Worm (Caenorhabditis elegans) whole organism, L3 larva: ENCODE data around the gene T01B11.1.

ENCODE experiments used
- R02D3.7 ChIP-seq: fragments of 150-350 bp; optimal IDR thresholded peaks from 2 replicates; lab custom pipeline; 2014; ENCODE audit warnings: missing biosample characterization, missing genetic modification characterization
- ZK546.5 ChIP-seq: sonication (generic microtip); optimal IDR thresholded peaks from 2 replicates; lab custom pipeline; 2017; ENCODE audit warnings: missing biosample characterization, missing genetic modification characterization
- aly-2 ChIP-seq: fragments of 150-350 bp; optimal IDR thresholded peaks from 2 replicates; lab custom pipeline; 2014; ENCODE audit warnings: missing biosample characterization, missing genetic modification characterization
- ama-1 ChIP-seq: fragments of 150-350 bp; optimal IDR thresholded peaks from 2 replicates; lab custom pipeline; 2018
- ceh-16 ChIP-seq: sonication (generic microtip); optimal IDR thresholded peaks from 2 replicates; lab custom pipeline; 2017; ENCODE audit warnings: missing biosample characterization, missing genetic modification characterization
- ceh-28 ChIP-seq: fragments of 150-350 bp; optimal IDR thresholded peaks from 2 replicates; lab custom pipeline; 2014; ENCODE audit warnings: missing biosample characterization, missing genetic modification reagents, missing genetic modification characterization
- ceh-82 ChIP-seq: fragments of 150-350 bp; optimal IDR thresholded peaks from 2 replicates; lab custom pipeline; 2014; ENCODE audit warnings: missing biosample characterization, missing genetic modification characterization
- ceh-9 ChIP-seq: sonication (generic microtip); optimal IDR thresholded peaks from 2 replicates; lab custom pipeline; 2018; ENCODE audit warnings: missing biosample characterization, missing genetic modification characterization
- daf-12 ChIP-seq: fragments of 150-350 bp; optimal IDR thresholded peaks from 2 replicates; lab custom pipeline; 2014; ENCODE audit warnings: missing biosample characterization, missing genetic modification reagents, missing genetic modification characterization
- egl-27 ChIP-seq: sonication (generic microtip); optimal IDR thresholded peaks from 4 replicates; lab custom pipeline; 2017; ENCODE audit warnings: missing biosample characterization, missing genetic modification reagents, missing genetic modification characterization
- egl-5 ChIP-seq: fragments of 150-350 bp; optimal IDR thresholded peaks from 2 replicates; lab custom pipeline; 2017; ENCODE audit warnings: missing biosample characterization, missing genetic modification reagents, missing genetic modification characterization, inconsistent platforms
- elt-1 ChIP-seq: fragments of 150-350 bp; optimal IDR thresholded peaks from 2 replicates; lab custom pipeline; 2014; ENCODE audit warnings: missing biosample characterization, missing genetic modification characterization
- elt-2 ChIP-seq: sonication (generic microtip); optimal IDR thresholded peaks from 2 replicates; lab custom pipeline; 2016; ENCODE audit warnings: missing genetic modification reagents, mild to moderate bottlenecking, missing genetic modification characterization, missing compliant biosample characterization
- elt-3 ChIP-seq, 3 experiments: fragments of 150-350 bp in 1 of 3; sonication (generic microtip) in 2 of 3; optimal IDR thresholded peaks; 2 replicates in 2 of 3; 4 replicates in 1 of 3; lab custom pipeline; 2014 to 2017; ENCODE audit warnings: missing biosample characterization in 3 of 3, missing genetic modification characterization in 3 of 3
- eor-1 ChIP-seq, 2 experiments: fragments of 150-350 bp; optimal IDR thresholded peaks; 2 replicates each; lab custom pipeline; 2014 to 2018; ENCODE audit warnings: missing biosample characterization in 2 of 2, missing genetic modification characterization in 2 of 2
- fkh-10 ChIP-seq: sonication (generic microtip); optimal IDR thresholded peaks from 2 replicates; lab custom pipeline; 2017; ENCODE audit warnings: missing biosample characterization, missing genetic modification reagents, missing genetic modification characterization
- fkh-2 ChIP-seq: fragments of 150-350 bp; optimal IDR thresholded peaks from 2 replicates; lab custom pipeline; 2014; ENCODE audit warnings: missing biosample characterization, missing genetic modification reagents, missing genetic modification characterization
- jun-1 ChIP-seq: fragments of 150-350 bp; optimal IDR thresholded peaks from 2 replicates; lab custom pipeline; 2014; ENCODE audit warnings: missing biosample characterization, missing genetic modification reagents, missing genetic modification characterization
- lin-15B ChIP-seq: fragments of 150-350 bp; optimal IDR thresholded peaks from 2 replicates; lab custom pipeline; 2014; ENCODE audit warnings: missing biosample characterization, missing genetic modification characterization
- lin-39 ChIP-seq: fragments of 150-350 bp; optimal IDR thresholded peaks from 2 replicates; lab custom pipeline; 2018; ENCODE audit warnings: missing biosample characterization, missing genetic modification reagents, missing genetic modification characterization
- lsy-12 ChIP-seq: sonication (generic microtip); optimal IDR thresholded peaks from 2 replicates; lab custom pipeline; 2016; ENCODE audit warnings: mild to moderate bottlenecking, missing genetic modification characterization, missing compliant biosample characterization
- mdl-1 ChIP-seq: fragments of 150-350 bp; optimal IDR thresholded peaks from 2 replicates; lab custom pipeline; 2014; ENCODE audit warnings: missing biosample characterization, missing genetic modification characterization
- nfya-1 ChIP-seq: sonication (generic microtip); optimal IDR thresholded peaks from 2 replicates; lab custom pipeline; 2017; ENCODE audit warnings: missing genetic modification characterization, mild to moderate bottlenecking, missing compliant biosample characterization, antibody characterized with exemption, moderate library complexity; ENCODE audit not compliant: insufficient read depth
- nhr-23 ChIP-seq: fragments of 150-350 bp; optimal IDR thresholded peaks from 2 replicates; lab custom pipeline; 2014; ENCODE audit warnings: missing biosample characterization, missing genetic modification reagents, missing genetic modification characterization
- nhr-25 ChIP-seq: sonication (generic microtip); optimal IDR thresholded peaks from 2 replicates; lab custom pipeline; 2017; ENCODE audit warnings: missing biosample characterization, missing genetic modification characterization
- nhr-28 ChIP-seq: fragments of 150-350 bp; optimal IDR thresholded peaks from 2 replicates; lab custom pipeline; 2014; ENCODE audit warnings: missing biosample characterization, missing genetic modification characterization
- nhr-43 ChIP-seq: sonication (generic microtip); optimal IDR thresholded peaks from 2 replicates; lab custom pipeline; 2016; ENCODE audit warnings: mild to moderate bottlenecking, missing genetic modification characterization, missing compliant biosample characterization; ENCODE audit not compliant: poor library complexity, severe bottlenecking
- nhr-67 ChIP-seq: fragments of 150-350 bp; optimal IDR thresholded peaks from 2 replicates; lab custom pipeline; 2014; ENCODE audit warnings: missing biosample characterization, missing genetic modification characterization
- nhr-76 ChIP-seq: fragments of 150-350 bp; sonication (generic microtip); optimal IDR thresholded peaks from 5 replicates; lab custom pipeline; 2014; ENCODE audit warnings: missing biosample characterization, missing genetic modification characterization
- nhr-77 ChIP-seq: fragments of 150-350 bp; optimal IDR thresholded peaks from 2 replicates; lab custom pipeline; 2014; ENCODE audit warnings: missing biosample characterization, missing genetic modification characterization
- pha-4 ChIP-seq: fragments of 150-350 bp; optimal IDR thresholded peaks from 2 replicates; lab custom pipeline; 2014; ENCODE audit warnings: missing biosample characterization, missing genetic modification reagents, missing genetic modification characterization
- pqm-1 ChIP-seq: fragments of 150-350 bp; optimal IDR thresholded peaks from 2 replicates; lab custom pipeline; 2017; ENCODE audit warnings: missing biosample characterization, missing genetic modification characterization, inconsistent platforms
- sea-2 ChIP-seq: fragments of 150-350 bp; sonication (generic microtip); optimal IDR thresholded peaks from 4 replicates; lab custom pipeline; 2014; ENCODE audit warnings: missing biosample characterization, missing genetic modification reagents, missing genetic modification characterization
- skn-1 ChIP-seq: fragments of 150-350 bp; optimal IDR thresholded peaks from 2 replicates; lab custom pipeline; 2014; ENCODE audit warnings: missing biosample characterization, missing genetic modification characterization
- snpc-4 ChIP-seq: fragments of 150-350 bp; optimal IDR thresholded peaks from 2 replicates; lab custom pipeline; 2014; ENCODE audit warnings: missing biosample characterization, missing genetic modification characterization
- tbx-2 ChIP-seq: sonication (generic microtip); optimal IDR thresholded peaks from 2 replicates; lab custom pipeline; 2016; ENCODE audit warnings: mild to moderate bottlenecking, missing genetic modification characterization, missing compliant biosample characterization
- unc-39 ChIP-seq: sonication (generic microtip); optimal IDR thresholded peaks from 4 replicates; lab custom pipeline; 2017; ENCODE audit warnings: missing biosample characterization, missing genetic modification characterization
- unc-62 ChIP-seq: fragments of 150-350 bp; sonication (generic microtip); optimal IDR thresholded peaks from 4 replicates; lab custom pipeline; 2014; ENCODE audit warnings: missing biosample characterization, missing genetic modification reagents, missing genetic modification characterization
- zag-1 ChIP-seq: fragments of 150-350 bp; optimal IDR thresholded peaks from 2 replicates; lab custom pipeline; 2014; ENCODE audit warnings: missing biosample characterization, missing genetic modification characterization
- ztf-11 ChIP-seq: fragments of 150-350 bp; optimal IDR thresholded peaks from 2 replicates; lab custom pipeline; 2014; ENCODE audit warnings: missing biosample characterization, missing genetic modification characterization
- ztf-4 ChIP-seq: fragments of 150-350 bp; optimal IDR thresholded peaks from 2 replicates; lab custom pipeline; 2014; ENCODE audit warnings: missing biosample characterization, missing genetic modification characterization

T01B11.1 gene

ce11 chrIV:8428492-8428891 lies 18.5 kb upstream of the T01B11.1 start (continued):
- TF ChIP-seq nhr-25 (tag; lab: Kevin White, UChicago) (peak; percentile 78), elt-1 (no peak), fkh-2 (tag; lab: Kevin White, UChicago) (peak; percentile 38), fkh-10 (GFP tag; lab: Kevin White, UChicago) (no peak), daf-12 (tag; lab: Kevin White, UChicago) (no peak), ceh-28 (peak; percentile 54), jun-1 (tag; lab: Kevin White, UChicago) (no peak), sea-2 (GFP tag; lab: Kevin White, UChicago) (no peak), skn-1 (no peak), ceh-82 (tag; lab: Kevin White, UChicago) (peak; percentile 16), egl-5 (tag; lab: Kevin White, UChicago) (no peak), tbx-2 (tag; lab: Kevin White, UChicago) (peak; percentile 85), unc-39 (tag; lab: Kevin White, UChicago) (no peak), lin-39 (peak; percentile 51), ceh-9 (no peak), ztf-4 (peak; percentile 5), elt-2 (tag; lab: Kevin White, UChicago) (peak; percentile 71), nhr-76 (tag; lab: Kevin White, UChicago) (no peak), aly-2 (no peak)

- TF ChIP-seq ama-1 (lab: Kevin White, UChicago) (peak; percentile 99), skn-1 (peak; percentile 64), eor-1 (tag; optimal IDR thresholded peaks at IDR 0.05; lab: Kevin White, UChicago) (no peak), lsy-12 (peak; percentile 58), zag-1 (no peak), ceh-28 (peak; percentile 81), ceh-82 (tag; lab: Kevin White, UChicago) (peak; percentile 31), fkh-10 (GFP tag; lab: Kevin White, UChicago) (no peak), pqm-1 (tag; lab: Kevin White, UChicago) (no peak), lin-15B (tag; lab: Kevin White, UChicago) (peak; percentile 52), nfya-1 (tag; lab: Kevin White, UChicago) (peak; percentile 100), snpc-4 (tag; lab: Kevin White, UChicago) (peak; percentile 78), elt-2 (tag; lab: Kevin White, UChicago) (peak; percentile 35), ztf-11 (tag; lab: Kevin White, UChicago) (no peak), ztf-4 (peak; percentile 16), mdl-1 (tag; lab: Kevin White, UChicago) (peak; percentile 64), nhr-25 (tag; lab: Kevin White, UChicago) (peak; percentile 86), lin-39 (peak; percentile 78), nhr-77 (tag; lab: Kevin White, UChicago) (no peak), elt-3 (tag; optimal IDR thresholded peaks at IDR 0.05; lab: Kevin White, UChicago) (peak in 1 of 3 experiments; percentile 10), nhr-67 (no peak), egl-27 (tag; lab: Kevin White, UChicago) (peak; percentile 21), jun-1 (tag; lab: Kevin White, UChicago) (peak; percentile 52), nhr-76 (tag; lab: Kevin White, UChicago) (no peak), ZK546.5 (tag; lab: Kevin White, UChicago) (no peak), tbx-2 (tag; lab: Kevin White, UChicago) (peak; percentile 57), aly-2 (peak; percentile 78), sea-2 (GFP tag; lab: Kevin White, UChicago) (no peak), nhr-43 (tag; lab: Kevin White, UChicago) (peak; percentile 79), pha-4 (peak; percentile 81), R02D3.7 (tag; lab: Kevin White, UChicago) (peak; percentile 67), unc-62 (GFP tag; lab: Kevin White, UChicago) (peak; percentile 72), elt-1 (no peak), fkh-2 (tag; lab: Kevin White, UChicago) (peak; percentile 42), nhr-23 (tag; lab: Kevin White, UChicago) (peak; percentile 78), ceh-16 (tag; lab: Kevin White, UChicago) (peak; percentile 21), nhr-28 (tag; lab: Kevin White, UChicago) (no peak)
Observed at ce11 chrIV:8431567-8432458, 15.2 kb upstream of the T01B11.1 start.
